Fruit fly (Drosophila melanogaster): ENCODE data around the gene CG10694.

- TF ChIP-seq N (GFP tag; optimal IDR thresholded peaks at IDR 0.05) (no peak), Myc (optimal IDR thresholded peaks at IDR 0.05) (no peak), CrebA (GFP tag; optimal IDR thresholded peaks at IDR 0.05; ENCODE audit: borderline replicate concordance) (no peak), ey (GFP tag; optimal IDR thresholded peaks at IDR 0.05) (no peak)
Measured at dm6 chr3R:24079110-24079509, 28.1 kb upstream of the CG10694 start.

Measured in whole organism, wandering third instar larva.